Worm (Caenorhabditis elegans) whole organism, L4 larva: ENCODE measurements around the gene eef-1G.

Source experiments
- dpl-1 ChIP-seq: fragments of 150-350 bp; optimal IDR thresholded peaks from 2 replicates; lab custom pipeline; 2014; ENCODE audit warnings: missing biosample characterization, missing genetic modification reagents, missing genetic modification characterization
- fos-1 ChIP-seq: fragments of 150-350 bp; optimal IDR thresholded peaks from 2 replicates; lab custom pipeline; 2014; ENCODE audit warnings: missing biosample characterization, missing genetic modification characterization
- mep-1 ChIP-seq: fragments of 150-350 bp; sonication (generic microtip); optimal IDR thresholded peaks from 3 replicates; lab custom pipeline; 2014; ENCODE audit warnings: missing biosample characterization, missing genetic modification characterization
- nhr-11 ChIP-seq: fragments of 150-350 bp; optimal IDR thresholded peaks from 2 replicates; lab custom pipeline; 2014; ENCODE audit warnings: missing biosample characterization, missing genetic modification characterization
- nhr-237 ChIP-seq: sonication (generic microtip); optimal IDR thresholded peaks from 2 replicates; lab custom pipeline; 2017; ENCODE audit warnings: missing biosample characterization, missing genetic modification characterization
- nhr-25 ChIP-seq: sonication (generic microtip); optimal IDR thresholded peaks from 2 replicates; lab custom pipeline; 2017; ENCODE audit warnings: missing genetic modification characterization, mild to moderate bottlenecking, missing compliant biosample characterization, antibody characterized with exemption, moderate library complexity, borderline replicate concordance; ENCODE audit not compliant: insufficient read depth
- pha-4 ChIP-seq, 2 experiments: fragments of 150-350 bp in 1 of 2; fragments of 200-800 bp in 1 of 2; sonication (Bioruptor generic) in 1 of 2; IDR thresholded peaks in 1 of 2; optimal IDR thresholded peaks in 1 of 2; 2 replicates each; pipeline versions ENCODE4 v1.3.6 to Lab custom; 2014 to 2022; ENCODE audit warnings: missing genetic modification characterization in 2 of 2, missing genetic modification reagents in 2 of 2, missing biosample characterization in 1 of 2, missing compliant biosample characterization in 1 of 2
- tra-1 ChIP-seq: fragments of 200-800 bp; sonication (Bioruptor generic); IDR thresholded peaks from 2 replicates; pipeline ENCODE4 v1.3.6; 2022; ENCODE audit warnings: missing genetic modification reagents, missing genetic modification characterization, missing compliant biosample characterization
- unc-39 ChIP-seq: sonication (generic microtip); optimal IDR thresholded peaks from 2 replicates; lab custom pipeline; 2017; ENCODE audit warnings: missing biosample characterization, missing genetic modification characterization
- unc-62 ChIP-seq, 3 experiments: fragments of 150-350 bp in 1 of 3; sonication (generic microtip); optimal IDR thresholded peaks in 2 of 3; peaks in 1 of 3; 1 replicate in 1 of 3; 2 replicates in 2 of 3; lab custom pipeline; 2014 to 2017; ENCODE audit warnings: missing biosample characterization in 3 of 3, missing genetic modification characterization in 3 of 3, missing genetic modification reagents in 3 of 3, missing genotype in 1 of 3
- zag-1 ChIP-seq: fragments of 150-350 bp; optimal IDR thresholded peaks from 2 replicates; lab custom pipeline; 2014; ENCODE audit warnings: missing biosample characterization, missing genetic modification characterization
- ztf-11 ChIP-seq: fragments of 150-350 bp; optimal IDR thresholded peaks from 2 replicates; lab custom pipeline; 2014; ENCODE audit warnings: missing biosample characterization, missing genetic modification characterization

ce11 chrV:10923229-10923628 is 42.3 kb upstream of the eef-1G start, which contains the start of gene F58B4.7:
- TF ChIP-seq dpl-1, result no peak
- no peak for TF ChIP-seq zag-1 (tag; lab: Kevin White, UChicago)
- TF ChIP-seq pha-4 (GFP tag; IDR thresholded peaks at IDR 0.05; lab: Robert Waterston, UW), result no peak
- no peak for TF ChIP-seq pha-4 (tag; optimal IDR thresholded peaks at IDR 0.05; lab: Kevin White, UChicago)
- TF ChIP-seq ztf-11 (tag; lab: Kevin White, UChicago), result no peak
- no peak for TF ChIP-seq nhr-237
- TF ChIP-seq mep-1 (tag; lab: Kevin White, UChicago), result no peak
- TF ChIP-seq nhr-25 (tag; lab: Kevin White, UChicago), result no peak
- no peak for TF ChIP-seq unc-62 (GFP tag; optimal IDR thresholded peaks at IDR 0.05 in 1 of 2; lab: Kevin White, UChicago)
- no peak for TF ChIP-seq unc-62 (tag; optimal IDR thresholded peaks at IDR 0.05; lab: Kevin White, UChicago)
- no peak for TF ChIP-seq nhr-11 (tag; lab: Kevin White, UChicago)
- no peak for TF ChIP-seq unc-39
- TF ChIP-seq fos-1 (tag; lab: Kevin White, UChicago), result no peak
- TF ChIP-seq tra-1 (GFP tag; lab: Robert Waterston, UW), result no peak
